Worm (Caenorhabditis elegans): ENCODE data around the gene lact-8.

Gene lact-8

ce11 chrV:11093163-11094091 lies at the start of gene lact-8:
Gene lact-8, minus strand, starts transcription at chrV:11093607.
- no peak for TF ChIP-seq tbx-7 (tag; optimal IDR thresholded peaks at IDR 0.05)
- peak; percentile 69 for TF ChIP-seq rnt-1 (tag; optimal IDR thresholded peaks at IDR 0.05)
- TF ChIP-seq unc-3 (GFP tag; conservative IDR thresholded peaks at IDR 0.05): no peak
- TF ChIP-seq unc-3 (tag; optimal IDR thresholded peaks at IDR 0.05): no peak

ce11 chrV:11141179-11141578 lies 47.8 kb upstream of the lact-8 start, which contains the start of gene folt-1:
Gene folt-1, plus strand, starts transcription at chrV:11141479.
- TF ChIP-seq pax-1 (tag; optimal IDR thresholded peaks at IDR 0.05) (no peak), T23F11.4 (GFP tag; optimal IDR thresholded peaks at IDR 0.05) (no peak), ceh-22 (tag; optimal IDR thresholded peaks at IDR 0.05) (no peak), ets-4 (tag; optimal IDR thresholded peaks at IDR 0.05) (no peak), ceh-2 (tag; optimal IDR thresholded peaks at IDR 0.05) (no peak), unc-42 (tag; optimal IDR thresholded peaks at IDR 0.05) (no peak), pag-3 (tag; optimal IDR thresholded peaks at IDR 0.05; ENCODE audit: borderline replicate concordance) (no peak), hlh-8 (tag; optimal IDR thresholded peaks at IDR 0.05) (no peak), ceh-18 (tag; optimal IDR thresholded peaks at IDR 0.05) (no peak), ceh-34 (tag; optimal IDR thresholded peaks at IDR 0.05) (no peak), ceh-30 (tag; optimal IDR thresholded peaks at IDR 0.05) (no peak)

ce11 chrV:11140326-11140725 lies 46.9 kb upstream of the lact-8 start:
- no peak for TF ChIP-seq ceh-19 (GFP tag; optimal IDR thresholded peaks at IDR 0.05)
- TF ChIP-seq unc-55 (GFP tag; optimal IDR thresholded peaks at IDR 0.05): no peak
- peak; percentile 60 for TF ChIP-seq ceh-18 (tag; optimal IDR thresholded peaks at IDR 0.05)
- TF ChIP-seq unc-42 (tag; optimal IDR thresholded peaks at IDR 0.05): peak; percentile 3
- TF ChIP-seq ceh-34 (tag; optimal IDR thresholded peaks at IDR 0.05): no peak
- no peak for TF ChIP-seq tbx-7 (tag; optimal IDR thresholded peaks at IDR 0.05)

- TF ChIP-seq odd-2 (tag; optimal IDR thresholded peaks at IDR 0.05) (no peak), eyg-1 (tag; optimal IDR thresholded peaks at IDR 0.05) (no peak), ceh-22 (tag; optimal IDR thresholded peaks at IDR 0.05) (no peak), madf-2 (tag; optimal IDR thresholded peaks at IDR 0.05) (no peak), ceh-2 (tag; optimal IDR thresholded peaks at IDR 0.05) (no peak), T23F11.4 (GFP tag; optimal IDR thresholded peaks at IDR 0.05) (no peak), elt-4 (tag; optimal IDR thresholded peaks at IDR 0.05) (no peak), ceh-19 (GFP tag; optimal IDR thresholded peaks at IDR 0.05) (no peak), pag-3 (tag; optimal IDR thresholded peaks at IDR 0.05; ENCODE audit: borderline replicate concordance) (no peak), ahr-1 (tag; optimal IDR thresholded peaks at IDR 0.05) (no peak), ama-1 (optimal IDR thresholded peaks at IDR 0.05) (no peak), hlh-6 (tag; optimal IDR thresholded peaks at IDR 0.05) (no peak), unc-55 (GFP tag; optimal IDR thresholded peaks at IDR 0.05) (no peak)
Measured at ce11 chrV:11134296-11134695, 40.9 kb upstream of the lact-8 start, which contains the start of gene glb-3. Gene glb-3, plus strand, starts transcription at chrV:11134596.

ce11 chrV:11133516-11133915 lies 40.1 kb upstream of the lact-8 start:
- TF ChIP-seq sdc-2 (tag; optimal IDR thresholded peaks at IDR 0.05) (no peak), hlh-8 (tag; optimal IDR thresholded peaks at IDR 0.05) (peak; percentile 15)

ce11 chrV:11131801-11132200 lies 38.4 kb upstream of the lact-8 start:
- TF ChIP-seq ceh-18 (tag; optimal IDR thresholded peaks at IDR 0.05) (no peak), unc-55 (GFP tag; optimal IDR thresholded peaks at IDR 0.05) (no peak), tbx-2 (tag; optimal IDR thresholded peaks at IDR 0.05) (no peak)

ce11 chrV:11127197-11127596 lies 33.8 kb upstream of the lact-8 start, which contains the start of gene jmjd-5:
Gene jmjd-5, plus strand, starts transcription at chrV:11127497.
- TF ChIP-seq sdc-2 (tag; optimal IDR thresholded peaks at IDR 0.05) (no peak), C08G9.2 (tag; optimal IDR thresholded peaks at IDR 0.05) (no peak), ceh-30 (tag; optimal IDR thresholded peaks at IDR 0.05) (no peak), nfya-1 (tag; optimal IDR thresholded peaks at IDR 0.05) (no peak), ceh-19 (GFP tag; optimal IDR thresholded peaks at IDR 0.05) (no peak), pha-4 (tag; optimal IDR thresholded peaks at IDR 0.05) (no peak), pqm-1 (tag; optimal IDR thresholded peaks at IDR 0.05) (no peak), ceh-22 (tag; optimal IDR thresholded peaks at IDR 0.05) (no peak), hlh-6 (tag; optimal IDR thresholded peaks at IDR 0.05) (no peak), lim-6 (tag; optimal IDR thresholded peaks at IDR 0.05) (no peak), ceh-2 (tag; optimal IDR thresholded peaks at IDR 0.05) (no peak), ceh-6 (GFP tag; optimal IDR thresholded peaks at IDR 0.05) (no peak), F13H6.1 (tag; optimal IDR thresholded peaks at IDR 0.05) (no peak), nhr-232 (tag; optimal IDR thresholded peaks at IDR 0.05) (no peak), tbx-2 (tag; optimal IDR thresholded peaks at IDR 0.05) (no peak)
